Fruit fly (Drosophila melanogaster): ENCODE measurements around the gene Lsd-2.

The Lsd-2 gene

dm6 chrX:15023826-15024545, 52.0 kb downstream of the Lsd-2 start, which contains the start of gene be (continued):
- no peak for TF ChIP-seq hkb (optimal IDR thresholded peaks at IDR 0.05)
- TF ChIP-seq hkb (GFP tag; IDR thresholded peaks at IDR 0.05): 0 out of 2 replicates have a peak, but pooled peaks have one; percentile 26
- TF ChIP-seq ase (GFP tag; IDR thresholded peaks at IDR 0.05): 0 out of 3 replicates have a peak, but pooled peaks have one; percentile 4
- no peak for TF ChIP-seq CG9876 (GFP tag; optimal IDR thresholded peaks at IDR 0.05)
- no peak for TF ChIP-seq CG15011 (GFP tag; optimal IDR thresholded peaks at IDR 0.05)
- no peak for TF ChIP-seq CG14441 (GFP tag; IDR thresholded peaks at IDR 0.05)
- no peak for TF ChIP-seq CG15073 (GFP tag; optimal IDR thresholded peaks at IDR 0.05)
- no peak for TF ChIP-seq p53 (GFP tag; optimal IDR thresholded peaks at IDR 0.05)
- TF ChIP-seq CG10366 (GFP tag; IDR thresholded peaks at IDR 0.05): no peak; the same call in 1 of the 2 replicates
- TF ChIP-seq CG3407 (GFP tag; optimal IDR thresholded peaks at IDR 0.05): peak; percentile 10
- no peak for TF ChIP-seq CG4617 (GFP tag; optimal IDR thresholded peaks at IDR 0.05; ENCODE audit: borderline replicate concordance)
- no peak for TF ChIP-seq tll (GFP tag; optimal IDR thresholded peaks at IDR 0.05)
- no peak for TF ChIP-seq Hand (GFP tag; optimal IDR thresholded peaks at IDR 0.05)
- TF ChIP-seq CG7839 (tag; optimal IDR thresholded peaks at IDR 0.05): peak; percentile 83
- peak; percentile 41 for TF ChIP-seq Chrac-16 (GFP tag; optimal IDR thresholded peaks at IDR 0.05)
- peak; percentile 73 for TF ChIP-seq Nf-YB (GFP tag; optimal IDR thresholded peaks at IDR 0.05)
- TF ChIP-seq D (optimal IDR thresholded peaks at IDR 0.05): no peak
- TF ChIP-seq D (GFP tag; optimal IDR thresholded peaks at IDR 0.05): peak; percentile 42
- TF ChIP-seq zen (tag; optimal IDR thresholded peaks at IDR 0.05): peak; percentile 65
- peak; percentile 91 for TF ChIP-seq CG2678 (tag; optimal IDR thresholded peaks at IDR 0.05)
- TF ChIP-seq Max (GFP tag; optimal IDR thresholded peaks at IDR 0.05): no peak
- TF ChIP-seq onecut (GFP tag; IDR thresholded peaks at IDR 0.05): 0 out of 2 replicates have a peak, but pooled peaks have one; percentile 23
- no peak for TF ChIP-seq jing (GFP tag; optimal IDR thresholded peaks at IDR 0.05)
- peak; percentile 22 for TF ChIP-seq Fer1 (GFP tag; optimal IDR thresholded peaks at IDR 0.05)
- peak; percentile 9 for TF ChIP-seq caup (GFP tag; optimal IDR thresholded peaks at IDR 0.05; ENCODE audit: severe bottlenecking)
- TF ChIP-seq wek (GFP tag; optimal IDR thresholded peaks at IDR 0.05): no peak
- no peak for TF ChIP-seq aop (GFP tag; IDR thresholded peaks at IDR 0.05)
- TF ChIP-seq CG3838 (GFP tag; optimal IDR thresholded peaks at IDR 0.05): no peak
- no peak for TF ChIP-seq CG6272 (GFP tag; IDR thresholded peaks at IDR 0.05)
- no peak for TF ChIP-seq Tbp (GFP tag; optimal IDR thresholded peaks at IDR 0.05)
- no peak for TF ChIP-seq zen2 (GFP tag; IDR thresholded peaks at IDR 0.05; ENCODE audit: partially characterized antibody)
- TF ChIP-seq ham (GFP tag; IDR thresholded peaks at IDR 0.05): no peak
- no peak for TF ChIP-seq Camta (GFP tag; optimal IDR thresholded peaks at IDR 0.05)
- TF ChIP-seq Nf-YC (tag; optimal IDR thresholded peaks at IDR 0.05): peak; percentile 83
- no peak for TF ChIP-seq rib (GFP tag; IDR thresholded peaks at IDR 0.05)
- TF ChIP-seq cas (GFP tag; IDR thresholded peaks at IDR 0.05): no peak
- TF ChIP-seq ash1 (GFP tag; optimal IDR thresholded peaks at IDR 0.05): no peak
- TF ChIP-seq ap (GFP tag; IDR thresholded peaks at IDR 0.05): no peak
- TF ChIP-seq CG33213 (GFP tag; optimal IDR thresholded peaks at IDR 0.05): no peak
- TF ChIP-seq CG12942 (GFP tag; optimal IDR thresholded peaks at IDR 0.05): peak; percentile 46
- no peak for TF ChIP-seq GATAe (GFP tag; conservative IDR thresholded peaks at IDR 0.05)
- TF ChIP-seq CG9817 (tag; optimal IDR thresholded peaks at IDR 0.05): peak; percentile 20
- no peak; the same call in 1 of the 2 replicates for TF ChIP-seq ttk (GFP tag; IDR thresholded peaks at IDR 0.05)
- TF ChIP-seq Doc3 (GFP tag; IDR thresholded peaks at IDR 0.05; ENCODE audit: partially characterized antibody): no peak
- TF ChIP-seq crc (GFP tag; optimal IDR thresholded peaks at IDR 0.05): no peak
- no peak for TF ChIP-seq CG34224 (GFP tag; IDR thresholded peaks at IDR 0.05; ENCODE audit: partially characterized antibody)
- TF ChIP-seq Lim3 (GFP tag; IDR thresholded peaks at IDR 0.05): no peak
- no peak for TF ChIP-seq CG11085 (GFP tag; IDR thresholded peaks at IDR 0.05)
- TF ChIP-seq tna (GFP tag; IDR thresholded peaks at IDR 0.05; ENCODE audit: partially characterized antibody): no peak
- no peak for TF ChIP-seq CG4854 (GFP tag; optimal IDR thresholded peaks at IDR 0.05)
